Fruit fly (Drosophila melanogaster) whole organism, embryonic: ENCODE results near the gene Vps52.

Experiments
- Awh ChIP-seq: fragments of 200-800 bp; sonication (Bioruptor generic); IDR thresholded peaks from 2 replicates; pipeline ENCODE4, ENCODE4 v1.3.6; 2022; ENCODE audit warnings: missing biosample characterization, missing genetic modification characterization
- CG10267 ChIP-seq: fragments of 200-800 bp; sonication (Bioruptor generic); optimal IDR thresholded peaks from 2 replicates; lab custom pipeline; 2018; ENCODE audit warnings: missing biosample characterization, mild to moderate bottlenecking, missing genetic modification characterization, moderate library complexity
- CG10366 ChIP-seq: fragments of 200-800 bp; sonication (Bioruptor generic); IDR thresholded peaks from 2 replicates; pipeline ENCODE4 v1.3.6; 2022; ENCODE audit warnings: missing biosample characterization, missing genetic modification characterization
- CG11695 ChIP-seq: fragments of 200-800 bp; sonication (Bioruptor generic); IDR thresholded peaks from 3 replicates; pipeline ENCODE4 v1.3.6; 2022; ENCODE audit warnings: missing biosample characterization, missing genetic modification characterization
- CG12942 ChIP-seq: fragments of 200-800 bp; sonication (Bioruptor generic); optimal IDR thresholded peaks from 3 replicates; lab custom pipeline; 2016; ENCODE audit warnings: missing biosample characterization, missing genetic modification characterization
- CG13775 ChIP-seq: fragments of 200-800 bp; sonication (Bioruptor generic); optimal IDR thresholded peaks from 3 replicates; lab custom pipeline; 2017; ENCODE audit warnings: missing biosample characterization, mild to moderate bottlenecking, missing genetic modification characterization
- CG15696 ChIP-seq: fragments of 200-800 bp; sonication (Bioruptor generic); optimal IDR thresholded peaks from 2 replicates; lab custom pipeline; 2019; ENCODE audit warnings: missing biosample characterization, mild to moderate bottlenecking, missing genetic modification characterization, moderate library complexity
- CG17802 ChIP-seq: fragments of 200-800 bp; sonication (Bioruptor generic); optimal IDR thresholded peaks from 2 replicates; lab custom pipeline; 2018; ENCODE audit warnings: missing biosample characterization, mild to moderate bottlenecking, missing genetic modification characterization, moderate library complexity
- CG17829 ChIP-seq: fragments of 200-800 bp; optimal IDR thresholded peaks from 2 replicates; lab custom pipeline; 2019; ENCODE audit warnings: missing biosample characterization, mild to moderate bottlenecking, missing genetic modification characterization, moderate library complexity
- CG2712 ChIP-seq: fragments of 200-800 bp; optimal IDR thresholded peaks from 3 replicates; lab custom pipeline; 2019; ENCODE audit warnings: missing biosample characterization, mild to moderate bottlenecking, missing genetic modification characterization, moderate library complexity
- CG34376 ChIP-seq: fragments of 200-800 bp; sonication (Bioruptor generic); optimal IDR thresholded peaks from 2 replicates; lab custom pipeline; 2018; ENCODE audit warnings: missing biosample characterization, mild to moderate bottlenecking, missing genetic modification characterization
- CG3995 ChIP-seq: fragments of 200-800 bp; sonication (Bioruptor generic); optimal IDR thresholded peaks from 3 replicates; lab custom pipeline; 2016; ENCODE audit warnings: missing biosample characterization, missing genetic modification characterization
- CG4820 ChIP-seq: fragments of 200-800 bp; sonication (Bioruptor generic); optimal IDR thresholded peaks from 3 replicates; lab custom pipeline; 2016; ENCODE audit warnings: missing biosample characterization, missing genetic modification characterization
- CG5245 ChIP-seq: fragments of 200-800 bp; sonication (Bioruptor generic); optimal IDR thresholded peaks from 3 replicates; lab custom pipeline; 2016; ENCODE audit warnings: missing biosample characterization, missing genetic modification characterization
- CG6683 ChIP-seq: fragments of 200-800 bp; sonication (Bioruptor generic); optimal IDR thresholded peaks from 2 replicates; lab custom pipeline; 2017; ENCODE audit warnings: missing biosample characterization, mild to moderate bottlenecking, missing genetic modification characterization, missing genetic modification reagents
- CG7839 ChIP-seq: fragments of 200-800 bp; sonication (Bioruptor generic); optimal IDR thresholded peaks from 3 replicates; lab custom pipeline; 2018; ENCODE audit warnings: missing biosample characterization, mild to moderate bottlenecking, missing genetic modification characterization, moderate library complexity
- Dfd ChIP-seq, 2 experiments: fragments of >200 bp; optimal IDR thresholded peaks; 2 replicates each; lab custom pipeline; 2017; ENCODE audit warnings: missing biosample characterization in 2 of 2, missing genetic modification characterization in 2 of 2
- Doc2 ChIP-seq: fragments of 200-800 bp; sonication (Bioruptor generic); IDR thresholded peaks from 2 replicates; pipeline ENCODE4 v1.3.6; 2022; ENCODE audit warnings: missing biosample characterization, missing genetic modification characterization
- Doc3 ChIP-seq: fragments of 200-800 bp; sonication (Bioruptor generic); IDR thresholded peaks from 3 replicates; pipeline ENCODE4 v1.3.6; 2022; ENCODE audit warnings: missing biosample characterization, missing genetic modification characterization; ENCODE audit not compliant: partially characterized antibody
- Drgx ChIP-seq: fragments of 200-800 bp; sonication (Bioruptor generic); IDR thresholded peaks from 2 replicates; pipeline ENCODE4 v1.3.6; 2022; ENCODE audit warnings: missing biosample characterization, missing genetic modification characterization
- Fer1 ChIP-seq: fragments of 200-800 bp; sonication (Bioruptor generic); optimal IDR thresholded peaks from 2 replicates; lab custom pipeline; 2017; ENCODE audit warnings: missing biosample characterization, mild to moderate bottlenecking, missing genetic modification characterization
- H15 ChIP-seq: fragments of 200-800 bp; sonication (Bioruptor generic); IDR thresholded peaks from 3 replicates; pipeline ENCODE4 v1.3.6; 2022; ENCODE audit warnings: missing biosample characterization, missing genetic modification characterization
- Hsf ChIP-seq: fragments of 200-800 bp; sonication (Bioruptor generic); optimal IDR thresholded peaks from 3 replicates; lab custom pipeline; 2016; ENCODE audit warnings: missing biosample characterization, missing genetic modification characterization
- Lhr ChIP-seq: fragments of 200-800 bp; sonication (Bioruptor generic); optimal IDR thresholded peaks from 3 replicates; lab custom pipeline; 2017; ENCODE audit warnings: mild to moderate bottlenecking, missing biosample characterization, missing genetic modification reagents, missing genetic modification characterization
- Pdp1 ChIP-seq, 2 experiments: fragments of 200-800 bp; sonication (Bioruptor generic); optimal IDR thresholded peaks; 3 replicates each; lab custom pipeline; 2016; ENCODE audit warnings: missing biosample characterization in 2 of 2, missing genetic modification characterization in 2 of 2, mild to moderate bottlenecking in 1 of 2, moderate library complexity in 1 of 2
- Sry-δ ChIP-seq: fragments of 200-800 bp; sonication (Bioruptor generic); optimal IDR thresholded peaks from 2 replicates; lab custom pipeline; 2016; ENCODE audit warnings: missing biosample characterization, missing genetic modification characterization
- Xrp1 ChIP-seq: fragments of 200-800 bp; sonication (Bioruptor generic); IDR thresholded peaks from 2 replicates; pipeline ENCODE4 v1.3.6; 2022; ENCODE audit warnings: missing biosample characterization, missing genetic modification characterization
- az2 ChIP-seq: fragments of 200-800 bp; sonication (Bioruptor generic); optimal IDR thresholded peaks from 3 replicates; lab custom pipeline; 2016; ENCODE audit warnings: missing biosample characterization, missing genetic modification characterization
- bsh ChIP-seq, 2 experiments: fragments of 200-800 bp; sonication (Bioruptor generic); optimal IDR thresholded peaks; 2 replicates each; lab custom pipeline; 2017 to 2018; ENCODE audit warnings: mild to moderate bottlenecking in 2 of 2, missing biosample characterization in 2 of 2, missing genetic modification characterization in 2 of 2, moderate library complexity in 1 of 2
- chif ChIP-seq, 2 experiments: fragments of 200-800 bp; sonication (Bioruptor generic); optimal IDR thresholded peaks; 3 replicates each; lab custom pipeline; 2016; ENCODE audit warnings: missing biosample characterization in 2 of 2, missing genetic modification characterization in 2 of 2
- chm ChIP-seq: fragments of 200-800 bp; sonication (Bioruptor generic); IDR thresholded peaks from 2 replicates; pipeline ENCODE4 v1.3.6; 2022; ENCODE audit warnings: missing biosample characterization, missing genetic modification characterization
- chn ChIP-seq: fragments of 200-800 bp; sonication (Bioruptor generic); optimal IDR thresholded peaks from 2 replicates; lab custom pipeline; 2016; ENCODE audit warnings: missing biosample characterization, missing genetic modification characterization
- ci ChIP-seq: fragments of 200-800 bp; sonication (Bioruptor generic); IDR thresholded peaks from 3 replicates; pipeline ENCODE4 v1.3.6; 2022; ENCODE audit warnings: missing biosample characterization, missing genetic modification characterization
- crol ChIP-seq: fragments of 200-800 bp; sonication (Bioruptor generic); IDR thresholded peaks from 2 replicates; pipeline ENCODE4 v1.3.6; 2022; ENCODE audit warnings: missing biosample characterization, missing genetic modification characterization
- dan ChIP-seq: fragments of 200-800 bp; sonication (Bioruptor generic); IDR thresholded peaks from 2 replicates; pipeline ENCODE4 v1.3.6; 2022; ENCODE audit warnings: missing biosample characterization, missing genetic modification characterization
- esg ChIP-seq: fragments of 200-800 bp; sonication (Bioruptor generic); conservative IDR thresholded peaks from 2 replicates; pipeline ENCODE4 v1.3.6; 2022; ENCODE audit warnings: missing biosample characterization, missing genetic modification characterization
- gem ChIP-seq: fragments of 200-800 bp; sonication (Bioruptor generic); optimal IDR thresholded peaks from 2 replicates; lab custom pipeline; 2019; ENCODE audit warnings: missing biosample characterization, mild to moderate bottlenecking, missing genetic modification characterization, moderate library complexity
- grau ChIP-seq: fragments of 200-800 bp; optimal IDR thresholded peaks from 3 replicates; lab custom pipeline; 2019; ENCODE audit warnings: missing biosample characterization, mild to moderate bottlenecking, missing genetic modification characterization, moderate library complexity
- gro ChIP-seq: fragments of 200-800 bp; sonication (Bioruptor generic); optimal IDR thresholded peaks from 2 replicates; lab custom pipeline; 2016; ENCODE audit warnings: missing biosample characterization, missing genetic modification characterization
- lola ChIP-seq, 3 experiments: fragments of >200 bp in 2 of 3; fragments of 200-800 bp in 1 of 3; sonication (Bioruptor generic) in 1 of 3; optimal IDR thresholded peaks; 2 replicates each; lab custom pipeline; 2017 to 2019; ENCODE audit warnings: missing biosample characterization in 3 of 3, missing genetic modification characterization in 3 of 3, mild to moderate bottlenecking in 1 of 3, moderate library complexity in 1 of 3
- maf-S ChIP-seq: fragments of 200-800 bp; sonication (Bioruptor generic); optimal IDR thresholded peaks from 2 replicates; lab custom pipeline; 2016; ENCODE audit warnings: missing biosample characterization, missing genetic modification characterization
- otp ChIP-seq: fragments of 200-800 bp; sonication (Bioruptor generic); IDR thresholded peaks from 3 replicates; pipeline ENCODE4, ENCODE4 v1.3.6; 2022; ENCODE audit warnings: missing biosample characterization, missing genetic modification characterization
- peb ChIP-seq: fragments of 200-800 bp; sonication (Bioruptor generic); IDR thresholded peaks from 2 replicates; pipeline ENCODE4 v1.3.6; 2022; ENCODE audit warnings: missing biosample characterization, missing genetic modification characterization
- prd ChIP-seq, 3 experiments: fragments of >200 bp in 2 of 3; fragments of 200-800 bp in 1 of 3; sonication (Bioruptor generic) in 1 of 3; optimal IDR thresholded peaks in 2 of 3; IDR thresholded peaks in 1 of 3; 2 replicates in 2 of 3; 3 replicates in 1 of 3; pipeline versions ENCODE4 v1.3.6 to Lab custom; 2017 to 2022; ENCODE audit warnings: missing biosample characterization in 1 of 3, missing genetic modification characterization in 1 of 3
- sima ChIP-seq: fragments of 200-800 bp; sonication (Bioruptor generic); optimal IDR thresholded peaks from 2 replicates; lab custom pipeline; 2016; ENCODE audit warnings: missing biosample characterization, missing genetic modification characterization
- slbo ChIP-seq: fragments of 200-800 bp; sonication (Bioruptor generic); IDR thresholded peaks from 2 replicates; pipeline ENCODE4 v1.3.6; 2022; ENCODE audit warnings: missing biosample characterization, missing genetic modification characterization
- slou ChIP-seq: fragments of 200-800 bp; sonication (Bioruptor generic); optimal IDR thresholded peaks from 3 replicates; lab custom pipeline; 2016; ENCODE audit warnings: missing biosample characterization, missing genetic modification characterization
- ssp ChIP-seq: fragments of 200-800 bp; sonication (Bioruptor generic); IDR thresholded peaks from 2 replicates; pipeline ENCODE4 v1.3.6; 2022; ENCODE audit warnings: missing biosample characterization, missing genetic modification characterization
- z ChIP-seq: fragments of 200-800 bp; sonication (Bioruptor generic); IDR thresholded peaks from 3 replicates; pipeline ENCODE4 v1.3.6; 2022; ENCODE audit warnings: missing biosample characterization, missing genetic modification characterization
- zfh1 ChIP-seq: fragments of 200-800 bp; sonication (Bioruptor generic); IDR thresholded peaks from 3 replicates; pipeline ENCODE4 v1.3.6; 2022; ENCODE audit warnings: missing biosample characterization, missing genetic modification characterization

Vps52 gene

DNA sequence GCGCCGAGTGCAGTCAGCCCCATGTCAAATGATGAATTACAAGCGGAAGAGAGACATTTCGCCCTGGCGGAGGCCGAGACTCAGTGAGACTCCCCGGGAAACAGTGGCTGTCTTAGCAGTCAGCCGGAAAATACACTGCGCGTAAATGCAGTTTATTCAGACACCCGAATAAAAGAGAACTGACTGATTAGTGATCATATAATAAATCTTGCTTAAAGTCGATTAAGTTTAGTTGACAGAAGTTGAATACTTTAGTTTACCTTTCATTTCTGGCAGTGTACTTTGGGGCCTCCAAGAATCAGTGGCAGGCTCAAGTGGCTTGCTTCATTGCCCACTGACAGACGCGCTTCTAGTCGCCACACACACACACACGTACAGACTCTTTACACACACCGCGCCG, 32.5 kb downstream of the Vps52 start (continued):
- TF ChIP-seq z = peak; percentile 31; the same call in 1 of the 3 replicates
- no peak for TF ChIP-seq CG34376 (GFP tag; lab: Kevin White, UChicago)
- TF ChIP-seq chn = peak; percentile 27
- TF ChIP-seq az2 (GFP tag; lab: Kevin White, UChicago) = peak; percentile 15
- TF ChIP-seq lola (GFP tag; optimal IDR thresholded peaks at IDR 0.05; lab: Kevin White, UChicago) = peak in 1 of 3 experiments; percentile 45
- TF ChIP-seq maf-S = no peak
- TF ChIP-seq Doc3 = no peak
- 0 out of 3 replicates have a peak, but pooled peaks have one; percentile 34 for TF ChIP-seq otp
- TF ChIP-seq Awh = no peak
- peak; percentile 59; the same call in 1 of the 3 replicates for TF ChIP-seq ci
- no peak for TF ChIP-seq gro (GFP tag; lab: Kevin White, UChicago)
- 0 out of 2 replicates have a peak, but pooled peaks have one; percentile 15 for TF ChIP-seq chm
- TF ChIP-seq CG6683 (GFP tag; lab: Kevin White, UChicago) = no peak
- TF ChIP-seq Lhr (GFP tag; lab: Kevin White, UChicago) = no peak
- peak; percentile 40 to 53 for TF ChIP-seq bsh (GFP tag; optimal IDR thresholded peaks at IDR 0.05; lab: Kevin White, UChicago)
- no peak for TF ChIP-seq Fer1
- TF ChIP-seq Hsf (GFP tag; lab: Kevin White, UChicago) = no peak
- TF ChIP-seq Dfd (GFP tag; optimal IDR thresholded peaks at IDR 0.05; lab: Kevin White, UChicago) = no peak
- TF ChIP-seq CG17802 (tag; lab: Kevin White, UChicago) = no peak
- TF ChIP-seq CG10366 (GFP tag; lab: Robert Waterston, UW) = 0 out of 2 replicates have a peak, but pooled peaks have one; percentile 29
- TF ChIP-seq ssp (GFP tag; lab: Robert Waterston, UW) = no peak
- TF ChIP-seq Pdp1 (GFP tag; optimal IDR thresholded peaks at IDR 0.05; lab: Kevin White, UChicago) = peak in 1 of 2 experiments; percentile 17
- no peak for TF ChIP-seq CG12942 (GFP tag; lab: Kevin White, UChicago)
- peak; percentile 57; the same call in 1 of the 2 replicates for TF ChIP-seq Xrp1 (GFP tag; lab: Robert Waterston, UW)
- no peak for TF ChIP-seq CG5245 (GFP tag; lab: Kevin White, UChicago)
- TF ChIP-seq CG2712 = peak; percentile 48
- no peak for TF ChIP-seq prd (optimal IDR thresholded peaks at IDR 0.05; lab: Kevin White, UChicago)
- TF ChIP-seq prd (GFP tag; IDR thresholded peaks at IDR 0.05; lab: Robert Waterston, UW) = peak; percentile 62; the same call in 2 of the 3 replicates
- no peak for TF ChIP-seq Doc2 (GFP tag; lab: Robert Waterston, UW)
- TF ChIP-seq CG13775 (GFP tag; lab: Kevin White, UChicago) = peak; percentile 24
- TF ChIP-seq zfh1 (GFP tag; lab: Robert Waterston, UW) = peak; percentile 74; the same call in 2 of the 3 replicates
- peak; percentile 47 for TF ChIP-seq CG15696 (tag; lab: Kevin White, UChicago)
- peak; percentile 15 for TF ChIP-seq CG10267 (tag; lab: Kevin White, UChicago)
- TF ChIP-seq dan = peak; percentile 57; the same call in 1 of the 2 replicates
- TF ChIP-seq grau (tag; lab: Kevin White, UChicago) = no peak
- TF ChIP-seq sima (GFP tag; lab: Kevin White, UChicago) = no peak
- TF ChIP-seq Drgx (GFP tag; lab: Robert Waterston, UW) = peak; percentile 65
- no peak for TF ChIP-seq H15 (GFP tag; lab: Robert Waterston, UW)
- no peak for TF ChIP-seq Sry-δ
- no peak for TF ChIP-seq CG3995
- TF ChIP-seq CG4820 (GFP tag; lab: Kevin White, UChicago) = peak; percentile 0
- peak in 1 of 2 experiments; percentile 47 for TF ChIP-seq chif (GFP tag; optimal IDR thresholded peaks at IDR 0.05; lab: Kevin White, UChicago)
- TF ChIP-seq CG11695 = no peak
- TF ChIP-seq slou (GFP tag; lab: Kevin White, UChicago) = no peak
- TF ChIP-seq peb = no peak
- peak; percentile 21 for TF ChIP-seq CG17829 (tag; lab: Kevin White, UChicago)
- TF ChIP-seq slbo (GFP tag; lab: Robert Waterston, UW) = no peak
- TF ChIP-seq esg (GFP tag; lab: Robert Waterston, UW) = peak; percentile 15; the same call in 1 of the 2 replicates
- TF ChIP-seq CG7839 (tag; lab: Kevin White, UChicago) = peak; percentile 21
- no peak for TF ChIP-seq crol
- TF ChIP-seq gem = peak; percentile 44
